Worm (Caenorhabditis elegans) whole organism, L1 larva: ENCODE results near the gene F40F8.12.

Experiments
- ceh-88 ChIP-seq: fragments of 200-800 bp; sonication (Bioruptor generic); IDR thresholded peaks from 2 replicates; pipeline ENCODE4 v1.3.6; 2022; ENCODE audit warnings: missing genetic modification characterization, missing compliant biosample characterization
- elt-3 ChIP-seq, 6 experiments: fragments of 150-350 bp in 1 of 6; sonication (generic microtip); optimal IDR thresholded peaks; 2 replicates each; lab custom pipeline; 2017 to 2018; ENCODE audit warnings: missing biosample characterization in 6 of 6, missing genetic modification characterization in 6 of 6, inconsistent platforms in 1 of 6
- jun-1 ChIP-seq: fragments of 150-350 bp; optimal IDR thresholded peaks from 2 replicates; lab custom pipeline; 2014; ENCODE audit warnings: missing biosample characterization, missing genetic modification reagents, missing genetic modification characterization
- nhr-76 ChIP-seq: sonication (generic microtip); optimal IDR thresholded peaks from 2 replicates; lab custom pipeline; 2017; ENCODE audit warnings: missing biosample characterization, missing genetic modification characterization
- pqm-1 ChIP-seq: sonication (generic microtip); optimal IDR thresholded peaks from 3 replicates; lab custom pipeline; 2017; ENCODE audit warnings: missing biosample characterization, missing genetic modification characterization
- snpc-4 ChIP-seq: fragments of 150-350 bp; optimal IDR thresholded peaks from 2 replicates; lab custom pipeline; 2014; ENCODE audit warnings: missing biosample characterization, missing genetic modification characterization
- sptf-1 ChIP-seq: fragments of 150-350 bp; optimal IDR thresholded peaks from 2 replicates; lab custom pipeline; 2014; ENCODE audit warnings: missing biosample characterization, missing genetic modification characterization
- tlp-1 ChIP-seq: fragments of 150-350 bp; optimal IDR thresholded peaks from 2 replicates; lab custom pipeline; 2014; ENCODE audit warnings: missing biosample characterization, missing genetic modification characterization

ce11 chrII:11154957-11155356 is 25.3 kb downstream of the F40F8.12 start:
- TF ChIP-seq tlp-1 (tag; lab: Kevin White, UChicago) (no peak), jun-1 (no peak), sptf-1 (tag; lab: Kevin White, UChicago) (no peak), pqm-1 (tag; lab: Kevin White, UChicago) (no peak), ceh-88 (GFP tag; lab: Robert Waterston, UW) (no peak), nhr-76 (tag; lab: Kevin White, UChicago) (no peak), snpc-4 (tag; lab: Kevin White, UChicago) (no peak), elt-3 (tag; optimal IDR thresholded peaks at IDR 0.05; lab: Kevin White, UChicago) (no peak)
